Fruit fly (Drosophila melanogaster): ENCODE data around the gene RFeSP.

RFeSP gene

DNA sequence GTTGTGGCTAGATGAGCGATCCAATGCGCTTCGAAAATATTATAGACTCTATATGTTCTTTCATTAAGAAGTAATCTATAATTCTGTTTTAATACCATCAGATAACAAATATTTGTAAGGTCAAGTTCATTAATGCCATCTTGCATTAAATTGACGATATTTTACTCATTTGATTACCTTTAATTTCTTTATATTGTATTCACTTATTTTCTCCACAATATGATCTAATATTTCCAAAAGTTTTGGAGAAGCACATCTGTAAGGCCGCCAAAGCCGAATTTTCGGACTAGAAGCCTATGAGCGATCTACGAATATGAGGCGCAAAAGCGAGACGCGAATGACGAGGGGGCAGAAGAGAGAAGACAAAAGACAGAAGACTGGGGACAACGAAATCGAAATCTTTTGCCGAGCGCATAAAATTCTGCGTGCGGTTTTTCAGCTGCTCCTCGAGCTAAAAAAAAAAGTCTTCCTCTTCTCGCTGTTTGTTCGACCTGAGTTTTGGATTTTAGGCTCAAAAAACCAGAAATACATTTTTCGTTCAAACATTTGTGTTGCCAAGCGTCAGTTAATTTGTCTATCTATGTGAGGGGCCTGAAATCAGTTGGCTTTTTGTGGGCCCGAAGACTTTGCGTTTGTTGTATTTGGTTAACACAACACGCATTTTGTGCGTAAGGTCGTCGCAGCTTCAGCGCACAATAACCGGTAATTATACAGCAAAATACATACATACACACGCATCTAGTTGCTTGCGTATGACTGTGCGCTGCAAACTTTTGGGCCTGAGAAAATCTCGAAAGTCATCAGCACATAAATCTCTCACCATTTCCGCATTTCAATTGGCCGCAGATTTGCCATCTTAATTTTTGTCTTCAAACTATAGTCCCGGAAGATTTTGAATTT, 24.9 kb upstream of the RFeSP start (continued):
- TF ChIP-seq svp (GFP tag) (peak; percentile 31), spab (GFP tag; optimal IDR thresholded peaks at IDR 0.05) (peak; percentile 38), CG3032 (tag; optimal IDR thresholded peaks at IDR 0.05) (peak; percentile 42), fkh (GFP tag; optimal IDR thresholded peaks at IDR 0.05) (peak; percentile 93)

DNA sequence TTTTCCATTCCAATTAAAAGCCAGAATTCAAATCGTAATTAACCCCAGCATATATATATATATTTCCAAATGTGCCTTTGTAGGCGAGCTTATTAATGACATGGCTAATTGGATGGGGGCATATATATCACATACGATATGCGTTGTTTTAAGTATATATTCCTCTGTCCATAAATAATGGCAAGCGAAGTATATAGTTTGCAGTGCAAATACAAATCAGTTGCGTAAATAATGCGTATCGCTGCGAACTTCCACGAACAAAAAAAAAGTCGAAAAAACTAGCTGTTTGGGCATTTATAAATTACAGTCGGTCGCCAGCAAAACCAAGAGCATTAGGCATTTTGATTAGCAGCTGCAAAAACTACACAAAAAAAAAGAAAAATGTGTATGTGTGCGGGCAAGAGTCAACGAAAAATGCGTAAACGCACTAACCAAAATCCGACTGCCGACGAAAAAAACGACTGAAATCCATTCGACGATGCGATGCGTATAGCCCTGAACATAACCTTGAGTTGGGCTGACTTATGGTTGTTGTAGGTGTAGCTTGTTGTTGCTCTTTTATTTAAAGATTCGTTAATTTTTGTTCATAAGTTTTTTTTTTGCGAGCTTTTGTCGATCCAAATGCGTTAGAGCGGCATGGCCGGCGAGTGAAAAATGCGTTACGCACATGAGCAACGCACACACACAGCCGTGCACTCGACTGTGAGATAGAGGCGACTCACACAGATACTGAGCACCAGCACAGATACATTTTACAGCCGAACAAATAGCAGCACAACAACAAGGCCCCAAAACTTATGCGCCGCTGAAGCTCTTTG, 24.1 kb upstream of the RFeSP start:
- TF ChIP-seq fkh (GFP tag; optimal IDR thresholded peaks at IDR 0.05) (peak; percentile 43), Sox14 (GFP tag; optimal IDR thresholded peaks at IDR 0.05) (no peak)

DNA sequence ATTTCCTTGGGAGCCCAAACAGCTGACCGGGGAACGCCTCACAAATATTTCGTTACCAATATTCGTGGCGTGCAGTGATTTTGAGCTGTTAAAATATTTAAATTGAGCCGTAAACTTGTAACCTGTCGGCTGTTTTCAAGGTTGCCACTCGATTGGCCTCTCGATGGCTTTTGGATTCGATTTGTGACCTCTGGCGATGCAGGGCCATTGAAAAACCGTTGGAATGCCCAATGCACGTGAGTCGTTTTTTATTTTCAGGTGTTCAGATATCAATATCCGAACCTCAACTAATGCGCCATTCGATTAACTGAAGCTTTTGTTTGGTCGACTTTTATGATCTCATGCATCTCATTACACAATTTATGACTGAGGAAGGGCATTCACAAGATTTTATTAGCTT, 23.3 kb upstream of the RFeSP start:
- TF ChIP-seq CG1621 (tag; optimal IDR thresholded peaks at IDR 0.05) (no peak), Ets96B (tag; optimal IDR thresholded peaks at IDR 0.05) (no peak), vri (GFP tag; optimal IDR thresholded peaks at IDR 0.05) (no peak), cyc (GFP tag; optimal IDR thresholded peaks at IDR 0.05) (no peak), Hr39 (GFP tag; optimal IDR thresholded peaks at IDR 0.05) (no peak), salr (GFP tag; optimal IDR thresholded peaks at IDR 0.05) (no peak), Sox14 (GFP tag; optimal IDR thresholded peaks at IDR 0.05) (no peak), spab (GFP tag; optimal IDR thresholded peaks at IDR 0.05) (no peak), Blimp-1 (GFP tag; optimal IDR thresholded peaks at IDR 0.05) (no peak), Gug (GFP tag; IDR thresholded peaks at IDR 0.05) (no peak), dsx (GFP tag; optimal IDR thresholded peaks at IDR 0.05; ENCODE audit: poor library complexity, severe bottlenecking) (no peak), CG4318 (GFP tag; optimal IDR thresholded peaks at IDR 0.05) (no peak), lz (GFP tag; optimal IDR thresholded peaks at IDR 0.05) (no peak), Ets21C (GFP tag; optimal IDR thresholded peaks at IDR 0.05) (no peak), CG3919 (GFP tag; optimal IDR thresholded peaks at IDR 0.05) (no peak), achi (GFP tag; optimal IDR thresholded peaks at IDR 0.05) (no peak)

DNA sequence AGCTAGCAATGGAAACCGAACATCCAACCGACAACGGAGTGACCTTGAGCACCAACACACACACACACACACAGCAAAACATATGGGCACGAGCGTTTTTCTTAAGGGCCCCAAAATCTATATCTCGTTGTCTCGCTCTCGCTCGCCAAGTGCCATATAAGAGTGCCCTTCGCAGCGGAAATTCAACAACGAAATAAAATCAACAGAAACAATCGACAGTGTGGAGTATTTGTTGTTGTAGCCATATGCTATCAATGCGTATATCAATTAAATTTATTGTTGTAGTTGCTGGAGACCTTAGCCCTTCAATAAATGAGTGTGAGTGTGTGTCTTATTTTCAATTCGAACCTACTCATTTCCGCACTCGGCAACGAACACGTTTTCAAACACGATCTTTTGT, 22.6 kb upstream of the RFeSP start:
- TF ChIP-seq svp (GFP tag) (peak; percentile 40), fkh (GFP tag; optimal IDR thresholded peaks at IDR 0.05) (peak; percentile 70), CG6792 (GFP tag; optimal IDR thresholded peaks at IDR 0.05) (no peak)

DNA sequence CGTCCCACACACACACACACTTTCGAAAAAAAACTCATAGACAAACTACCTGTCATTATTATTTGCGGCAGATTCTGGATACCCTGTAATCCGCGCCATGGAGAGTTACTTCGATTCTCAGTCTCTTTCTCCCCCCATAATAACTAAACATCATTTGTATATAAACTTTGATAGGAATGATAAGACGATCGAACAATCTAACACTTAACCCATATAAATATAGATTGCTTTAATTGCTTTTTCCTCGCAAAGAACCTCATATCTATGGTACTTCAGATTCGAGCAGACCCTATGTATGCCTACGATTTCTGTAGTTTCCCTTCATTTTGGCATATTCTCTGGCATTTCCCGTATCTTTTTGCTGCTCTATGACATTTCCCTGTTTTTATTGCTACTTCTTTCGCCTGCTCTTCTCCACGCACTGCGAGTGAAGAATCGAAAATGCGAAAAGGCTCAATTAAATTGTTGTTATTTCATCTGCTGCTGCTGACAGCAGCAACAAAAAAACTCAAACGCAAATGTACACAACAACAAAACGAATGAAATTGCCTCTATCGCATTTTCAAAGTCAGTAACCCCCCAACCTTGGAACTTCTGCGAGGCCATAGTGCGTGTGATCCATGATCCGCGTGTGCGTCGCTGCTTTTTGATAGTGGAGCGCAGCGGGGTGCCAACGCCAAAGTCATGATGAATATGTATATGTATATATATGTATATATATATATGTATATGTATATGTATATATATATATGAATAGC, 20.3 kb upstream of the RFeSP start:
- TF ChIP-seq CG10669 (GFP tag; optimal IDR thresholded peaks at IDR 0.05) (no peak), fkh (GFP tag; optimal IDR thresholded peaks at IDR 0.05) (peak; percentile 39)

DNA sequence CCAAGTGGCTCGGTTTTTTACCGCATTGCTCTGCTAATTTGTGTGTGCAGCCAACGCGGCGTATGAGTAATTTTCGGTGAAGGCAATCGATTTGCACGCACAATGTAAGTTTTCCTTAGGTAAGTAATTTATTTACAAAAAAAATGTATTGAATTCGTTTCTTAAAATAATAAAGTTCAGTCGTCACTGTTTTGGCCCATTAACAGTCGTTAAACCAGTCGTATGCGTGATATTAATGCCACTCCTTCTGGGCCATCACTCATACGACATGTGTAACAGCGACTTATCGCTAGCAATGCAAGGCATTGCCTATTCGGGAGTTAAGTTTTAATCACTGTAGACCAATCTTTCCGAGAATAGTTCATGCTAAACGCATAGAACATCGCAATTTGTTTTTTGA, 19.4 kb upstream of the RFeSP start:
- TF ChIP-seq vri (GFP tag; optimal IDR thresholded peaks at IDR 0.05) (no peak), Eip78C (GFP tag) (no peak), topi (GFP tag; optimal IDR thresholded peaks at IDR 0.05) (no peak), Ets21C (GFP tag; optimal IDR thresholded peaks at IDR 0.05) (no peak), CG15336 (GFP tag; IDR thresholded peaks at IDR 0.05) (no peak), esn (GFP tag; optimal IDR thresholded peaks at IDR 0.05) (no peak), CG6276 (GFP tag; optimal IDR thresholded peaks at IDR 0.05) (no peak)

Data from whole organism, prepupa.